Worm (Caenorhabditis elegans) whole organism, mixed stage, embryonic: ENCODE results near the gene F08G2.7.
"Not testable (repeated sequence)": the region's sequence is repeated elsewhere in the genome, so short reads cannot be mapped to it uniquely, and the experiment has no call there.

ENCODE experiments used
- bed-3 ChIP-seq: fragments of 200-800 bp; sonication (Bioruptor generic); optimal IDR thresholded peaks from 3 replicates; lab custom pipeline; 2018; ENCODE audit warnings: mild to moderate bottlenecking, missing genetic modification characterization, moderate library complexity, missing compliant biosample characterization
- drap-1 ChIP-seq: fragments of 200-800 bp; sonication (Bioruptor generic); optimal IDR thresholded peaks from 3 replicates; lab custom pipeline; 2018; ENCODE audit warnings: mild to moderate bottlenecking, missing genetic modification characterization, missing compliant biosample characterization
- lin-13 ChIP-seq: fragments of 150-350 bp; optimal IDR thresholded peaks from 2 replicates; lab custom pipeline; 2014; ENCODE audit warnings: missing biosample characterization, missing genetic modification characterization
- lsy-2 ChIP-seq: fragments of 150-350 bp; optimal IDR thresholded peaks from 2 replicates; lab custom pipeline; 2014; ENCODE audit warnings: missing biosample characterization, missing genetic modification characterization
- mab-5 ChIP-seq: fragments of 150-350 bp; optimal IDR thresholded peaks from 2 replicates; lab custom pipeline; 2014; ENCODE audit warnings: missing biosample characterization, missing genetic modification characterization
- nhr-2 ChIP-seq: fragments of 150-350 bp; optimal IDR thresholded peaks from 2 replicates; lab custom pipeline; 2014; ENCODE audit warnings: missing biosample characterization, missing genetic modification characterization
- nhr-237 ChIP-seq: fragments of 150-350 bp; optimal IDR thresholded peaks from 2 replicates; lab custom pipeline; 2014; ENCODE audit warnings: missing biosample characterization, missing genetic modification characterization
- nhr-76 ChIP-seq: sonication (generic microtip); optimal IDR thresholded peaks from 2 replicates; lab custom pipeline; 2017; ENCODE audit warnings: missing biosample characterization, missing genetic modification characterization
- snpc-4 ChIP-seq: fragments of 150-350 bp; optimal IDR thresholded peaks from 2 replicates; lab custom pipeline; 2014; ENCODE audit warnings: missing biosample characterization, missing genetic modification characterization
- tbx-8 ChIP-seq: fragments of 200-800 bp; sonication (Bioruptor generic); optimal IDR thresholded peaks from 2 replicates; lab custom pipeline; 2018; ENCODE audit warnings: mild to moderate bottlenecking, missing genetic modification characterization, moderate library complexity, missing compliant biosample characterization
- unc-120 ChIP-seq: sonication (generic microtip); optimal IDR thresholded peaks from 2 replicates; lab custom pipeline; 2017; ENCODE audit warnings: missing genetic modification characterization, missing compliant biosample characterization; ENCODE audit not compliant: poor library complexity, severe bottlenecking
- unc-62 ChIP-seq: fragments of 150-350 bp; optimal IDR thresholded peaks from 2 replicates; lab custom pipeline; 2014; ENCODE audit warnings: missing biosample characterization, missing genetic modification reagents, missing genetic modification characterization

DNA sequence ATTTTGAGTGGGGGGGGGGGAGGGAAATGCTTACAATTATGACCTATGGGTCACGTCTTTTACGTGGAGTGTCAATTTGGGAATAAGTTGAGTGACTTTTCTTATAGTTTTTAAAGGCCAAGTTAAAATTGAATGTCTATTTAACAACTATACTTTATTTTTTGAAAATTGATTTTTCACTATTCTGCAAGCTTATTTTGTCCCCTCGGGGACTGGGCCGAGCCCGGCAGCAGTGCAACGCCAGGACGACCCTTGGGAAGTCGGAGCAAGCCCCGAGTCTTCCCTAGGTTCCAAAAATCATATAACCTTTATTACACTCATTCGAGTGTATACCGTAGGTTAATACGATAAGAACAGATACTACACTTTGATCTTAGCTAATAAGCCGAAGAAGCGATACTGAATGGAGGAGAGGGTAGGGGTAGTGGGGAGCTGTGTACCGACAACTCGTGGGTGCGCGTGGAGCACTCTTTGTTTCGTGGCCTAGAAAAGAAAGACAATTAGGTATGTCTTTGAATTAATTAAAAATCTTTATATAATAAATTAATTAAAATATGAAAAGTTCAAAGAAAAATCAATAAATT is 5.1 kb downstream of the F08G2.7 start, which contains the start of gene ins-37:
- not testable (repeated sequence) for TF ChIP-seq unc-62 (GFP tag; lab: Kevin White, UChicago); lsy-2 (tag; lab: Kevin White, UChicago); nhr-2 (tag; lab: Kevin White, UChicago); unc-120; bed-3; lin-13 (tag; lab: Kevin White, UChicago); nhr-76 (tag; lab: Kevin White, UChicago); drap-1 (GFP tag; lab: Kevin White, UChicago); nhr-237 (tag; lab: Kevin White, UChicago); mab-5 (tag; lab: Kevin White, UChicago); tbx-8; snpc-4
